Worm (Caenorhabditis elegans): ENCODE results near the gene srh-37.

DNA sequence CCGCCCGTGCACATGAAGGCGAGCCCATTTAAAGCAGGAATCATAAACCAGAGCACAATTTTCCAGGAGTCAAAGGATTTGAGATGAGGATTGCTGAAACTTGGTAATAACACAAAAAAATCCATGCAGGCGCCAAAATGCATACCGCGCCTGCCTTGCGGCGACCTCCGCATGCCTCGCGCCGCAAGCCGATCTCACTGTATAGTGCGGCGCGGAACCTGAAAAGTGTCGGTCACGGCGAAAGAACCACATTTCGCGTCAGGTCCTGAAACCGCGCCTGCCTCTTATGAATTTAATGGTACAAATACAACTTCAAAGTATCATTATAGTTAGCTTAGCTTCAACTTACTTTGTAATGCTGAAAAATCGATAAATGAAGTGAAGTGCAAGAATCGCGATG is 11.8 kb downstream of the srh-37 start:
- TF ChIP-seq nfya-1 (tag; optimal IDR thresholded peaks at IDR 0.05; ENCODE audit: insufficient read depth) (no peak), ceh-82 (tag; optimal IDR thresholded peaks at IDR 0.05) (no peak), nhr-237 (tag; optimal IDR thresholded peaks at IDR 0.05) (no peak), daf-12 (tag; optimal IDR thresholded peaks at IDR 0.05) (no peak), egl-27 (tag; optimal IDR thresholded peaks at IDR 0.05) (no peak), ceh-9 (tag; optimal IDR thresholded peaks at IDR 0.05) (no peak), unc-39 (tag; optimal IDR thresholded peaks at IDR 0.05) (no peak), pqm-1 (tag; optimal IDR thresholded peaks at IDR 0.05) (no peak), ztf-4 (tag; optimal IDR thresholded peaks at IDR 0.05) (no peak), zag-1 (tag; optimal IDR thresholded peaks at IDR 0.05) (no peak), unc-62 (GFP tag; optimal IDR thresholded peaks at IDR 0.05) (no peak), lsy-12 (tag; optimal IDR thresholded peaks at IDR 0.05) (no peak), fos-1 (tag; optimal IDR thresholded peaks at IDR 0.05) (no peak), nhr-76 (tag; optimal IDR thresholded peaks at IDR 0.05) (no peak)
